Worm (Caenorhabditis elegans) whole organism, L1 larva: ENCODE measurements around the gene rpoa-49.

Experiments used
- C04F5.9 ChIP-seq: sonication (generic microtip); optimal IDR thresholded peaks from 2 replicates; lab custom pipeline; 2016; ENCODE audit warnings: missing genetic modification characterization, missing compliant biosample characterization
- C16A3.4 ChIP-seq: fragments of 150-350 bp; optimal IDR thresholded peaks from 2 replicates; lab custom pipeline; 2014; ENCODE audit warnings: missing biosample characterization, missing genetic modification characterization
- F16B12.6 ChIP-seq: fragments of 150-350 bp; optimal IDR thresholded peaks from 2 replicates; lab custom pipeline; 2014; ENCODE audit warnings: missing biosample characterization, missing genetic modification characterization
- Y116A8C.19 ChIP-seq: sonication (generic microtip); optimal IDR thresholded peaks from 2 replicates; lab custom pipeline; 2016; ENCODE audit warnings: missing compliant biosample characterization, missing genetic modification characterization, borderline replicate concordance
- blmp-1 ChIP-seq: fragments of 150-350 bp; optimal IDR thresholded peaks from 2 replicates; lab custom pipeline; 2014; ENCODE audit warnings: missing biosample characterization, missing genetic modification characterization
- ceh-63 ChIP-seq: fragments of 200-800 bp; sonication (Bioruptor generic); optimal IDR thresholded peaks from 2 replicates; lab custom pipeline; 2018; ENCODE audit warnings: mild to moderate bottlenecking, missing genetic modification characterization, missing compliant biosample characterization
- ceh-8 ChIP-seq: fragments of 200-800 bp; sonication (Bioruptor generic); optimal IDR thresholded peaks from 2 replicates; lab custom pipeline; 2018; ENCODE audit warnings: mild to moderate bottlenecking, missing genetic modification characterization, moderate library complexity, missing compliant biosample characterization
- ceh-82 ChIP-seq, 3 experiments: fragments of 150-350 bp in 1 of 3; sonication (generic microtip) in 2 of 3; optimal IDR thresholded peaks; 2 replicates each; lab custom pipeline; 2014 to 2017; ENCODE audit warnings: missing biosample characterization in 3 of 3, missing genetic modification characterization in 3 of 3
- dpl-1 ChIP-seq, 3 experiments: fragments of 150-350 bp in 2 of 3; sonication (generic microtip) in 1 of 3; optimal IDR thresholded peaks; 2 replicates each; lab custom pipeline; 2014 to 2017; ENCODE audit warnings: missing biosample characterization in 3 of 3, missing genetic modification characterization in 3 of 3, missing genetic modification reagents in 3 of 3
- efl-1 ChIP-seq, 4 experiments: fragments of 150-350 bp; optimal IDR thresholded peaks in 3 of 4; peaks in 1 of 4; 1 replicate in 1 of 4; 2 replicates in 3 of 4; lab custom pipeline; 2014; ENCODE audit warnings: missing biosample characterization in 2 of 4, missing genetic modification characterization in 2 of 4, missing genetic modification reagents in 2 of 4
- egl-27 ChIP-seq, 2 experiments: fragments of 150-350 bp in 1 of 2; sonication (generic microtip); optimal IDR thresholded peaks; 3 replicates each; lab custom pipeline; 2017 to 2018; ENCODE audit warnings: missing biosample characterization in 2 of 2, missing genetic modification characterization in 2 of 2, missing genetic modification reagents in 2 of 2
- elt-3 ChIP-seq, 6 experiments: fragments of 150-350 bp in 1 of 6; sonication (generic microtip); optimal IDR thresholded peaks; 2 replicates each; lab custom pipeline; 2017 to 2018; ENCODE audit warnings: missing biosample characterization in 6 of 6, missing genetic modification characterization in 6 of 6, inconsistent platforms in 1 of 6
- hpl-2 ChIP-seq: fragments of 150-350 bp; optimal IDR thresholded peaks from 2 replicates; lab custom pipeline; 2014; ENCODE audit warnings: missing biosample characterization, missing genetic modification reagents, missing genetic modification characterization
- jun-1 ChIP-seq: fragments of 150-350 bp; optimal IDR thresholded peaks from 2 replicates; lab custom pipeline; 2014; ENCODE audit warnings: missing biosample characterization, missing genetic modification reagents, missing genetic modification characterization
- lin-13 ChIP-seq: fragments of 150-350 bp; optimal IDR thresholded peaks from 2 replicates; lab custom pipeline; 2014; ENCODE audit warnings: missing biosample characterization, missing genetic modification reagents, missing genetic modification characterization
- lin-14 ChIP-seq: fragments of 200-800 bp; sonication (Bioruptor generic); optimal IDR thresholded peaks from 2 replicates; lab custom pipeline; 2018; ENCODE audit warnings: mild to moderate bottlenecking, missing genetic modification characterization, moderate library complexity, missing compliant biosample characterization
- lin-15B ChIP-seq: fragments of 150-350 bp; sonication (generic microtip); optimal IDR thresholded peaks from 3 replicates; lab custom pipeline; 2014; ENCODE audit warnings: missing biosample characterization, missing genetic modification characterization
- lin-35 ChIP-seq, 2 experiments: fragments of 150-350 bp; optimal IDR thresholded peaks; 2 replicates each; lab custom pipeline; 2014; ENCODE audit warnings: missing biosample characterization in 2 of 2, missing genetic modification characterization in 2 of 2, missing genetic modification reagents in 2 of 2
- lsy-2 ChIP-seq, 2 experiments: fragments of 150-350 bp; optimal IDR thresholded peaks; 2 replicates each; lab custom pipeline; 2014; ENCODE audit warnings: missing biosample characterization in 2 of 2, missing genetic modification characterization in 2 of 2
- mab-9 ChIP-seq: fragments of 200-800 bp; sonication (Bioruptor generic); IDR thresholded peaks from 2 replicates; pipeline ENCODE4 v1.3.6; 2022; ENCODE audit warnings: missing genetic modification reagents, missing genetic modification characterization, missing compliant biosample characterization
- nhr-12 ChIP-seq: sonication (generic microtip); optimal IDR thresholded peaks from 2 replicates; lab custom pipeline; 2017; ENCODE audit warnings: missing biosample characterization, missing genetic modification characterization
- nhr-20 ChIP-seq: sonication (generic microtip); optimal IDR thresholded peaks from 2 replicates; lab custom pipeline; 2016; ENCODE audit warnings: mild to moderate bottlenecking, missing genetic modification characterization, missing compliant biosample characterization
- nhr-237 ChIP-seq: fragments of 150-350 bp; optimal IDR thresholded peaks from 2 replicates; lab custom pipeline; 2014; ENCODE audit warnings: missing biosample characterization, missing genetic modification characterization
- nhr-47 ChIP-seq: sonication (generic microtip); optimal IDR thresholded peaks from 2 replicates; lab custom pipeline; 2016; ENCODE audit warnings: mild to moderate bottlenecking, missing genetic modification characterization, moderate library complexity, missing compliant biosample characterization
- nhr-71 ChIP-seq: sonication (generic microtip); optimal IDR thresholded peaks from 2 replicates; lab custom pipeline; 2016; ENCODE audit warnings: mild to moderate bottlenecking, missing genetic modification characterization, moderate library complexity, missing compliant biosample characterization
- nhr-76 ChIP-seq: sonication (generic microtip); optimal IDR thresholded peaks from 2 replicates; lab custom pipeline; 2017; ENCODE audit warnings: missing biosample characterization, missing genetic modification characterization
- nhr-90 ChIP-seq: sonication (generic microtip); optimal IDR thresholded peaks from 2 replicates; lab custom pipeline; 2016; ENCODE audit warnings: mild to moderate bottlenecking, missing genetic modification characterization, missing compliant biosample characterization; ENCODE audit not compliant: poor library complexity
- pax-3 ChIP-seq: fragments of 200-800 bp; sonication (Bioruptor generic); optimal IDR thresholded peaks from 2 replicates; lab custom pipeline; 2018; ENCODE audit warnings: mild to moderate bottlenecking, missing genetic modification characterization, moderate library complexity, missing compliant biosample characterization
- pqm-1 ChIP-seq: sonication (generic microtip); optimal IDR thresholded peaks from 3 replicates; lab custom pipeline; 2017; ENCODE audit warnings: missing biosample characterization, missing genetic modification characterization
- rnt-1 ChIP-seq: sonication (generic microtip); optimal IDR thresholded peaks from 2 replicates; lab custom pipeline; 2016; ENCODE audit warnings: mild to moderate bottlenecking, missing genetic modification characterization, moderate library complexity, missing compliant biosample characterization
- skn-1 ChIP-seq: fragments of 150-350 bp; optimal IDR thresholded peaks from 2 replicates; lab custom pipeline; 2014; ENCODE audit warnings: missing biosample characterization, missing genetic modification characterization
- snpc-4 ChIP-seq: fragments of 150-350 bp; optimal IDR thresholded peaks from 2 replicates; lab custom pipeline; 2014; ENCODE audit warnings: missing biosample characterization, missing genetic modification characterization
- snu-23 ChIP-seq: sonication (generic microtip); optimal IDR thresholded peaks from 2 replicates; lab custom pipeline; 2016; ENCODE audit warnings: missing genetic modification characterization, missing compliant biosample characterization
- sox-4 ChIP-seq: sonication (generic microtip); optimal IDR thresholded peaks from 2 replicates; lab custom pipeline; 2016; ENCODE audit warnings: missing genetic modification characterization, missing compliant biosample characterization
- sup-37 ChIP-seq: fragments of 200-800 bp; sonication (Bioruptor generic); optimal IDR thresholded peaks from 2 replicates; lab custom pipeline; 2018; ENCODE audit warnings: mild to moderate bottlenecking, missing genetic modification characterization, missing compliant biosample characterization
- swsn-7 ChIP-seq: sonication (generic microtip); optimal IDR thresholded peaks from 2 replicates; lab custom pipeline; 2016; ENCODE audit warnings: missing genetic modification characterization, missing compliant biosample characterization
- tlp-1 ChIP-seq: fragments of 150-350 bp; optimal IDR thresholded peaks from 2 replicates; lab custom pipeline; 2014; ENCODE audit warnings: missing biosample characterization, missing genetic modification characterization
- unc-30 ChIP-seq: sonication (generic microtip); optimal IDR thresholded peaks from 2 replicates; lab custom pipeline; 2017; ENCODE audit warnings: missing biosample characterization, missing genetic modification characterization
- unc-62 ChIP-seq: fragments of 150-350 bp; optimal IDR thresholded peaks from 2 replicates; lab custom pipeline; 2014; ENCODE audit warnings: missing biosample characterization, missing genetic modification reagents, missing genetic modification characterization
- vab-15 ChIP-seq: sonication (generic microtip); optimal IDR thresholded peaks from 2 replicates; lab custom pipeline; 2017; ENCODE audit warnings: missing genotype, mild to moderate bottlenecking, missing genetic modification characterization, missing compliant biosample characterization
- xbp-1 ChIP-seq: sonication (generic microtip); optimal IDR thresholded peaks from 2 replicates; lab custom pipeline; 2016; ENCODE audit warnings: missing genetic modification characterization, missing compliant biosample characterization
- zip-4 ChIP-seq: fragments of 200-800 bp; sonication (Bioruptor generic); optimal IDR thresholded peaks from 2 replicates; lab custom pipeline; 2018; ENCODE audit warnings: mild to moderate bottlenecking, missing genetic modification characterization, moderate library complexity, missing compliant biosample characterization
- ztf-11 ChIP-seq, 2 experiments: sonication (generic microtip); optimal IDR thresholded peaks; 2 replicates each; lab custom pipeline; 2016 to 2017; ENCODE audit warnings: missing genetic modification characterization in 2 of 2, missing biosample characterization in 1 of 2, missing compliant biosample characterization in 1 of 2

rpoa-49 gene

DNA sequence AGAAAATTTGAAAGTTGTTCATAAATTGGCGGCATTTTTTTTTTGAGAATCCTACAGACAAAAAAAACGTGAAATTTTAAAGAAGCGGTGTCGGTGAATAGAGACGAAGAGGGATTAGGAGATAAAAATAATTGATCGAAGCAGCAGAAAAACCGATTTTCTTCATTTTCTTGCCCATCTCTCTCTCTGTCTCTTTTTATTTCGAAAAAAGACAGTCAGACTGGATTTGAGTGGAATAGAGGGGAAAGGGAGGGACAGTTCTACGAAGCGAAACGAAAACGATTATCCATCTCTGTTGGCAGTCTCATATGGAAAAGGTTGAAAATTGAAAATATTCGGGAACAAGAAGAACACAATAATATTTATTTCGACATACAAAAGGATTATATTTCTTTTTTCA lies 15.3 kb upstream of the rpoa-49 start:
- TF ChIP-seq swsn-7 (no peak), blmp-1 (tag; lab: Kevin White, UChicago) (peak; percentile 61)

DNA sequence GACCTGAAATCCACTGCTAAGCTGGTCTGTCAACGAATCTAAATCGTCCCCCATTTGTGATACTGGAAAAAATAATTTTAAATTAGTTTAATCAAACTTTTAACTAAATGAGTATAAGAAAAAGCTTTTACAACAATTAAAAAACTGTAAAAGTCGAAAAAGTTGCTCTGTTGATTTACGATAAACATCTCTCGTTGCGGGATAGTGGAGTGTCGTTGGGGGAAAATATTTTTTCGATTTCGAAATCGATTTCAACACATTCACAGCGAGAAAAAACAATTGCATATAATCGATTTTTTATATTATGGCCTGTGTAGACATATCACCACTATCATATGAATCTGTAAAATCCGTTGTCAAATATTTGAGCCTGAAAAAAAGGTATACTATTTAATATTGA lies 13.3 kb upstream of the rpoa-49 start, which contains the start of the genes F23F1.5 and fbxc-54:
F23F1.5 (minus strand) TSS at position 64 of the 400 bp plus-strand sequence.
fbxc-54 (plus strand) TSS at position 199 of the 400 bp plus-strand sequence.
- TF ChIP-seq pqm-1 (no peak), C16A3.4 (tag; lab: Kevin White, UChicago) (peak; percentile 46), elt-3 (tag; optimal IDR thresholded peaks at IDR 0.05; lab: Kevin White, UChicago) (no peak), lin-14 (GFP tag; lab: Kevin White, UChicago) (no peak), ztf-11 (tag; optimal IDR thresholded peaks at IDR 0.05; lab: Kevin White, UChicago) (no peak), F16B12.6 (peak; percentile 17), nhr-12 (no peak), sup-37 (GFP tag; lab: Kevin White, UChicago) (no peak), Y116A8C.19 (tag; lab: Kevin White, UChicago) (no peak), sox-4 (tag; lab: Kevin White, UChicago) (no peak), snu-23 (no peak), nhr-76 (tag; lab: Kevin White, UChicago) (no peak), pax-3 (tag; lab: Kevin White, UChicago) (no peak), snpc-4 (tag; lab: Kevin White, UChicago) (peak; percentile 27), unc-30 (tag; lab: Kevin White, UChicago) (no peak), efl-1 (optimal IDR thresholded peaks at IDR 0.05; lab: Kevin White, UChicago) (peak; percentile 29 to 51), efl-1 (GFP tag; optimal IDR thresholded peaks at IDR 0.05 in 1 of 2; lab: Kevin White, UChicago) (peak; percentile 44 to 77), blmp-1 (tag; lab: Kevin White, UChicago) (peak; percentile 16), egl-27 (tag; optimal IDR thresholded peaks at IDR 0.05; lab: Kevin White, UChicago) (no peak), skn-1 (peak; percentile 89), unc-62 (GFP tag; lab: Kevin White, UChicago) (no peak), ceh-8 (GFP tag; lab: Kevin White, UChicago) (no peak), nhr-47 (tag; lab: Kevin White, UChicago) (peak; percentile 2), nhr-90 (no peak), vab-15 (no peak), swsn-7 (no peak), dpl-1 (GFP tag; optimal IDR thresholded peaks at IDR 0.05; lab: Kevin White, UChicago) (peak; percentile 1 to 58 (median 4)), nhr-237 (no peak), tlp-1 (tag; lab: Kevin White, UChicago) (no peak), lsy-2 (tag; optimal IDR thresholded peaks at IDR 0.05; lab: Kevin White, UChicago) (peak in 1 of 2 experiments; percentile 74), lin-13 (no peak), lin-35 (GFP tag; optimal IDR thresholded peaks at IDR 0.05; lab: Kevin White, UChicago) (peak; percentile 16 to 55), C04F5.9 (tag; lab: Kevin White, UChicago) (no peak), nhr-71 (tag; lab: Kevin White, UChicago) (no peak), hpl-2 (GFP tag; lab: Kevin White, UChicago) (no peak), jun-1 (tag; lab: Kevin White, UChicago) (no peak), zip-4 (GFP tag; lab: Kevin White, UChicago) (peak; percentile 43), lin-15B (tag; lab: Kevin White, UChicago) (peak; percentile 22), ceh-82 (tag; optimal IDR thresholded peaks at IDR 0.05; lab: Kevin White, UChicago) (peak in 1 of 3 experiments; percentile 57)

DNA sequence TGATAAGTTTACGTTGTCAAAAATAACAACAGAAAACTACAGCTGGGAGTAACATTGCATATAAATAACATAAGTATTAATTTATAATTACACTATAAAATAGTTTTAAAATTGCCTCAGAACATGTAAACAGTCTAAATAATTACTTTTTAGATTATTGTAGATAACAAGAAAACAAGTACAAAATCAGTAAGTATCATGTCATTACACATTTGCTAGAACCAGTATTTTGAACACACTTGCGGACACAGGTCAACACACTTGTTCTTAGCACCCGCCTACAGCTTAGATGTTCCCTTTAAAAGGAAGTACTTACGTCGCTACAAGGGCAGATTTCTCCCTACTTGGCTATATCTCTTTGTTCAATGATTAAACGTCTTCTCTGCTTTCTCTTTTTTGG lies 10.9 kb upstream of the rpoa-49 start, which contains the start of gene F23F1.2:
F23F1.2 (plus strand) TSS at position 301 of the 400 bp plus-strand sequence.
- no peak for TF ChIP-seq mab-9 (GFP tag; lab: Robert Waterston, UW)
- TF ChIP-seq nhr-20 (tag; lab: Kevin White, UChicago), result no peak
- TF ChIP-seq rnt-1 (tag; lab: Kevin White, UChicago), result no peak
- TF ChIP-seq vab-15, result no peak
- no peak for TF ChIP-seq xbp-1 (tag; lab: Kevin White, UChicago)
- no peak for TF ChIP-seq ceh-63 (GFP tag; lab: Kevin White, UChicago)
- TF ChIP-seq, all 84 proteins: peak for 0
